Worm (Caenorhabditis elegans): ENCODE data around the gene Y49F6B.13.

DNA sequence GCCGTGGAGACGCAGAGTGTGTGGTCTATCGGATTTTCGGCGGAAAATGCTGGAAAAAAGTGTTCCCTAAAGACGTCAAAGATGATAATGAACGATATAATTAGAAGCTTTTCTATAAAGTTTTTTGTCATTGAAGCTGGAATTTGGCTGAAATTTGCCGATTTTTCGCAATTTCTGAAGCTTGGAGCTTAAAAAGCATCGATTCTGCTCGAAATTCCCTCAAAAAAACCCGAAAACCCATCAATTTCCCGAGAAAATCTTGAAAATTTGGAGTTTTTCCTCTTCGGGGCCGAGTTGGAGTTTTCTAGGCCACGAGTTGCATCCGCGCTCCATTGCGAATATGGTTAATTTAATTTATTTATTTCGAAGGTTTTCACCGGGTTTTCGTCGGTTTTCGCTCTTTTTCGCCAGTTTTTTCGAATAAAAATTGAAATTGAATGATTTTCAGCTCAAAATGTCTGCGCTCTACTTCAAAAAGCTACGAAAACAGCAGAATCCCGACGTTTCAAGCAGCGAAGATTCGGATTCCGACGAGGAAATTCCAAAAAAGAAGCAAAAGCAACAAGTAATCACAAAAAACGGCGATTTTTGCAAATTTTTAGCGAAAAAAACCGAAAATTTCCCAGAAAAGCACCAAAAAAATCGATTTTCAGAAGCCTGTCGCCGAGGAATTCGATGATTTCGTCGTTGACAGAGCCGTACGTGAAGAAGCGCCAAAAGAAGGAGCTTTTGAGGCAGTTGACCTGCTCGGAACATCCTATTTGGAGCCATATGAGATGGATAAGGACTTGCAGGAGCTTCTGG, 31.2 kb upstream of the Y49F6B.13 start, which contains the start of the genes col-71 and Y49F6B.2:
- no peak for TF ChIP-seq dao-5 (tag; optimal IDR thresholded peaks at IDR 0.05)
- peak; percentile 36 for TF ChIP-seq him-1 (tag; optimal IDR thresholded peaks at IDR 0.05)
